Worm (Caenorhabditis elegans) whole organism, late embryonic: ENCODE data around the gene sek-5.

ENCODE experiments used
- Y22D7AL.16 ChIP-seq: sonication (generic microtip); optimal IDR thresholded peaks from 2 replicates; lab custom pipeline; 2016; ENCODE audit warnings: missing genetic modification characterization, missing compliant biosample characterization
- ceh-31 ChIP-seq: sonication (generic microtip); optimal IDR thresholded peaks from 2 replicates; lab custom pipeline; 2016; ENCODE audit warnings: missing genetic modification characterization, missing compliant biosample characterization
- hlh-30 ChIP-seq: sonication (generic microtip); optimal IDR thresholded peaks from 2 replicates; lab custom pipeline; 2017; ENCODE audit warnings: antibody characterized with exemption, missing genetic modification characterization, missing compliant biosample characterization; ENCODE audit not compliant: insufficient read depth
- lin-11 ChIP-seq: fragments of 200-800 bp; sonication (Bioruptor generic); optimal IDR thresholded peaks from 2 replicates; lab custom pipeline; 2018; ENCODE audit warnings: mild to moderate bottlenecking, missing genetic modification characterization, missing compliant biosample characterization
- madf-2 ChIP-seq: sonication (generic microtip); optimal IDR thresholded peaks from 2 replicates; lab custom pipeline; 2017; ENCODE audit warnings: missing genetic modification characterization, missing compliant biosample characterization
- nfya-1 ChIP-seq: sonication (generic microtip); optimal IDR thresholded peaks from 2 replicates; lab custom pipeline; 2017; ENCODE audit warnings: missing genetic modification characterization, mild to moderate bottlenecking, missing compliant biosample characterization, antibody characterized with exemption, moderate library complexity
- nhr-11 ChIP-seq: fragments of 150-350 bp; optimal IDR thresholded peaks from 2 replicates; lab custom pipeline; 2014; ENCODE audit warnings: missing biosample characterization, missing genetic modification characterization
- npax-4 ChIP-seq: sonication (generic microtip); optimal IDR thresholded peaks from 2 replicates; lab custom pipeline; 2016; ENCODE audit warnings: missing genetic modification characterization, missing compliant biosample characterization
- sox-2 ChIP-seq: fragments of 200-800 bp; sonication (Bioruptor generic); IDR thresholded peaks from 2 replicates; pipeline ENCODE4 v1.3.6; 2022; ENCODE audit warnings: missing genetic modification reagents, missing genetic modification characterization, missing compliant biosample characterization
- sox-4 ChIP-seq: sonication (generic microtip); optimal IDR thresholded peaks from 2 replicates; lab custom pipeline; 2017; ENCODE audit warnings: mild to moderate bottlenecking, missing genetic modification characterization, inconsistent platforms, missing compliant biosample characterization
- unc-55 ChIP-seq: sonication (generic microtip); optimal IDR thresholded peaks from 2 replicates; lab custom pipeline; 2017; ENCODE audit warnings: missing biosample characterization, missing genetic modification reagents, missing genetic modification characterization
- unc-86 ChIP-seq: sonication (generic microtip); optimal IDR thresholded peaks from 2 replicates; lab custom pipeline; 2016; ENCODE audit warnings: missing genetic modification characterization, missing compliant biosample characterization

DNA sequence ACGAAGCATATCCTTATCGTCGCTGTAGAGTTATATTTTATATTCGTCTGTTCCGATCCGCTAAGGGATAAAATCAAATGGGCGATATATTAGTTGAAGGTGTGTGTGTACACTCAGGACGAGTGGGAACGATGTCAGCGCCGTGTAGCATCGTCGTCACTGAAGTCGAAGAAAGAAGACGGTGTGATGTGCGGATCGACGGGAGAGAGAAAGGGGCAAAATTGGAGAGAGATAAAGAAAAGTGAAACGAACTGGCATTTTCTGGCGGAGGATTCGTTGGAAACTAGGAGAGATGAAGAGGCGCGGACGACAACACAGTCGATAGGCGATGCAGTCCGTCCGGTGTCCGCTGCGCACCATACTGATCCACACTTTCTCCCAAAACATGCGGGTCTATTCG, 39.4 kb upstream of the sek-5 start, which contains the start of gene C26B9.3:
- no peak for TF ChIP-seq nfya-1 (tag; lab: Kevin White, UChicago)
- no peak for TF ChIP-seq unc-55 (GFP tag; lab: Kevin White, UChicago)
- no peak for TF ChIP-seq ceh-31 (tag; lab: Kevin White, UChicago)
- no peak for TF ChIP-seq madf-2 (tag; lab: Kevin White, UChicago)
- TF ChIP-seq sox-4 (tag; lab: Kevin White, UChicago): no peak
- no peak for TF ChIP-seq unc-86 (tag; lab: Kevin White, UChicago)
- TF ChIP-seq sox-2 (GFP tag; lab: Robert Waterston, UW): no peak
- TF ChIP-seq hlh-30 (tag; lab: Kevin White, UChicago): no peak
- no peak for TF ChIP-seq Y22D7AL.16
- no peak for TF ChIP-seq lin-11 (tag; lab: Kevin White, UChicago)
- TF ChIP-seq npax-4: no peak
- TF ChIP-seq nhr-11 (tag; lab: Kevin White, UChicago): no peak
